Fruit fly (Drosophila melanogaster): ENCODE results near the gene Ucp4A.
"Not testable (repeated sequence)": the region's sequence is repeated elsewhere in the genome, so short reads cannot be mapped to it uniquely, and the experiment has no call there.

Gene Ucp4A

DNA sequence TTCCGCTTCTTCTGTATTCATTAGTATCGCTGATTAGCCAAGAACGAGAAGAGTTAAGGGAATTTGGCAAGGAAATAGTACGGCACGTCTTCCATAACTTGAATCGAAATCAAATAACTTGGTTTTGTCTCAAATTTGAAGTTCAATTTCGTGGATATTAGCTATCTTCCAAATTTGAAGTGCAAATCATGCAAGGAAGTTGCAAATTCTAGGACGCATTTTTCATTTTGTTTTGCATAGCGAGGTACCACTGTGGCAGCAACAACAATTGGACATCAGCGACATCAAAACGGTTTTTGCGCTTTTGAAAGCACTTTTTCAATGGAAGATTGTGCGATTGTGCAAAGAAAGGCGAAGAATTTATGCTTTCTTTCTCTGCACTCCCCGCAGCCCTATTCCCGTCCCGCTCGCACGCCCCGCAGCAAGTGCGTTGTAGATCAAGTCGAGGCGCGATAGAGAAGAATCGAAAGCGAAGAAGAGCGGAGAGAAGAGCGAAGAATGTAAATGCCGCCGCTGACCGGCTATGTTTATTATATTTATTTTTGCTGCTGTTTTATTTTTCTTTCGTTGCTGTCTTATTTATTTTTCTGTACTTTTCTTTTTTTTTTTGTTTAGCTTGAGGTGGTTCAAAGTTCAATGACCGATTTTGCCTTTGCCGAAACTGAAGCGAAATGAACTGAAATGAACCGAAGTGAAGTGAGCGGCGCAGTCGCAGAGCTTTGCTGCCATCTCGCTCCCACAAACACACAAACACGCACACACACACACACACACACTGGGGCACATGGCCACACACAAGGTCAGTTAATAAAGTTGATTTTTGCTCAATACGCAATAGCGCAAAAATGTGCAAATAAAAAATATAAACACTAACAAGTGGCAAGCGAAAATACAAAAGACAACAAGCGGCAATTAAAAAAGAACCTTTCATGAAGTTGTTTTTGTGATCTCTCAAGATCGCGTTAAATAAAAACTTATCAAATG, 36.7 kb downstream of the Ucp4A start:
- TF ChIP-seq CTCF (optimal IDR thresholded peaks at IDR 0.05) (no peak), CG8478 (optimal IDR thresholded peaks at IDR 0.05) (no peak)

DNA sequence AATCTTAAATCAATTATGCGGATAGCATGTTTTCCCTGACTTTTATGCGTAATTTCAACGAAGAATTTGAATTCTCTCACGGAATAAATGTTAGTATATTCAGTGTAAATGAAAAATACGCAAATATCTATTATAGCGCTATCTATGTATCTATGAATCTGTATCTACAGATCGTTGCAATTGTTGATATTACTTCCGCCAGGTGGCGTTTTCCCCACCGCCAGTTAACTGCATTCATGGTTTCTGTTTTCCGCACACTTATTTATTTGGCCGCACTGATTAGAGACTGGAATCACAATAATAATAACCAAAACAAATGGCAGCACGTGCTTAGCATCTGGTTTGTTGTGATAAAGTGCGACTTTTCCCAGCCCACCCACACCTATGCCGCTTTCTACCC, 38.0 kb downstream of the Ucp4A start:
- TF ChIP-seq CG8478 (optimal IDR thresholded peaks at IDR 0.05) (no peak), CTCF (optimal IDR thresholded peaks at IDR 0.05) (peak; percentile 74 to 76)

DNA sequence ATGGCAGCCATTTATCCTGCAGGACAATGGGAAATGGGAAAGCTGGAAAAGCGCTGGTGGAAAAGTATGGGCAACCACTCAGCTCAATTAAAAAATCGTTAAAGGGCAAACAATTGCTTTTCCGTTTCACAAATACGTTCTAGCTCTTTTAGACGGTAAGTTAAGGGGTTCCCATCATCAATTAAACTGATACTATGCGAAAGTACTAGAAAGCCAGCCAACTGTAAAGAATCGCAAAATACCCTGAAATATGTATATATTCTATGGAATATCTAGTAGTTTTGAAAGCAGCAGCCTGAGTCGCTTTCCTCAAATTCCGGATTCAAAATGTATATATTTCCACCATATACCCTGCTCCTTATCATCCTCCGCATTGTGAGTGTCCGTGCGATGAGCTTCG, 38.7 kb downstream of the Ucp4A start, which contains the start of gene CG12985:
Gene CG12985, plus strand, starts transcription at position 301 of the 400 bp plus-strand sequence.
- TF ChIP-seq CTCF (optimal IDR thresholded peaks at IDR 0.05) (no peak), CG8478 (optimal IDR thresholded peaks at IDR 0.05) (no peak)

DNA sequence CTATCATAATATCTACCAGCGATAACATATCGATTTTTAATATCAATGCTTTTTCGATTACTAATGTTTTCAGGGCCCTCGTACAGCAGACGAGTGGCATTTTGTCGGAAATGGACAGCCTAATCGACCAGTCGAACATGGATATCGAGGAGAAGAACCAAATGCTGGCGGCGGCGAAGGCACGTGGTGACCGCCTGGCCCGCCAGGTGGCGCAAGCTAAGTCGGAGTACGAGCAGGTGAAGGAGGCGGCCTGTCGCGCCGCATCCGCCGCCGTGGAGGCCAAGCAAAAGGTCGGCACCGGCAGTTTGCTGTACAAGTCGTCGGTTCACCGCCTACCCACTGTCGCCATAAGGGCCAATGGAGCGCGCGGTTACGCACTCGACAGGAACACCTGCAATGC, 39.8 kb downstream of the Ucp4A start:
- peak; percentile 84 to 87 for TF ChIP-seq CTCF (optimal IDR thresholded peaks at IDR 0.05)
- TF ChIP-seq CG8478 (optimal IDR thresholded peaks at IDR 0.05): no peak

DNA sequence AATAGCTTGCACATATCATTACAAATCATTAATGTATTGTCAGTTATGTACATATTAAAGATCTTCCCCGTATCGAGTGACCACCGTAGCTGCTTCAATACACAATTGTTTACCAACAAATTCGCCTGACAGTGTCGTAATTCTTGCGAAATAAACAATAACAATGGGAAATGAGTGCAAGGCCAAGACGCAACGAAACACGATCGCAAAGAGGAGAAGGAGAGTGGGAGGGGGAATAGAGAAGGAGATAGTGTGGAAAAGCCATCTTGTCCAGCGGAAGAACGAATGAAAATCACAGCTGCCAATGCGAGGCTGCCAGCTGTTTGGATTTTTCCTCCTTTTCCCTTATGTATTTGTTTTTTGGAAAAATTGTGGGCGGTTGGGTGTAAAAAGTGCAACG, 40.5 kb downstream of the Ucp4A start:
- TF ChIP-seq CG8478 (optimal IDR thresholded peaks at IDR 0.05): no peak
- peak in 1 of 2 experiments; percentile 3 for TF ChIP-seq CTCF (optimal IDR thresholded peaks at IDR 0.05)

DNA sequence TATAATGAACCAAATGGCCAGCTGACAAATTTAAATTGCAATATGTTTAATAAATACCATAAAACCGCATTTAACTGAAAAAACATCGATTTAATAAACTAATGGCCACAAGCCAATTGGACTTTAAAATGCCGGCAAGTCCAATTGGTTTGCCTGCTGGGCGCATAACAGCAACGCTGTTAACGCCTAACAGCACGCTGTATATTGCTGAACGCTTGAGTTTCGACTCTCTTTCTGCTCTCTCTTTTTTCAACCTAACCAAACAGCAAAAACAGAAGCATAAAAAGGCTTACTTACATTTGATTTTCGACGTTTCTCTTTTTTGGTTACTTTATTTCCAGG, 41.3 kb downstream of the Ucp4A start:
- no peak for TF ChIP-seq CTCF (optimal IDR thresholded peaks at IDR 0.05)
- no peak for TF ChIP-seq CG8478 (optimal IDR thresholded peaks at IDR 0.05)

DNA sequence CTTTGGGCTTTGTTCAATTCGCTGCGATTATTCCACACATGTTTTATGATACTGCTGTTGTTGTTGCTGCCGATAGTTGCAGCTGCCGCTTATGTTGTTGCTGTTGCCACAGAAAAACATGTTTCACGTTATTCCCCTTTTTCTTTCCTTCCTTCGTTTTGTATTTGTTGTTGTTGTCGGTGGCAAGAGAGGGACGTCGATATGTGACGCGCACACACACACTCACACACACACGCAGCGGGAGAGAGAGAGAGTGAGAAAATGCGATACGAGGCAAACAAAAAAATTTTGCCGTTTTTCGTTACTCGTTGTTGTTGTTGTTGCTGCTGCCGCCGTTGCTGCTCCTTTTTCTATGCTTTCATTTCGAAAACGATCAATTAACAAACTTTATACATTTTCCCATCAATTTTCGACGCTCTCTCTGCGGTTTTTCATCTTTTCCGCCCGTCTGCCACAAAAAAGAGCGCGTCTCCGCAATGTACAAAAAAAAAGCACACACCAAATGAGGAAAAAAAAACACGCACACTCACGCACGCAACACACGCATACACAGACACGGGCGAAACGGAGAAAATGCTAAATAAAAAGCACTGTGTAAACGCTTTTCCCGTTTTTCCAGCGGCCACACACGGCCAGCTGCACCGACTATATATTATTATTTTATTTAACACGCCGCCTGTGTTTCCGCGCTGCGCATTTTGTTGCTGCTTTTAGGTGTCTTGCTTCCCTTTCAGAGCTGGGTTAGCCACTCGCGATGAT, 41.9 kb downstream of the Ucp4A start:
- TF ChIP-seq CTCF (optimal IDR thresholded peaks at IDR 0.05): no peak
- no peak for TF ChIP-seq CG8478 (optimal IDR thresholded peaks at IDR 0.05)

DNA sequence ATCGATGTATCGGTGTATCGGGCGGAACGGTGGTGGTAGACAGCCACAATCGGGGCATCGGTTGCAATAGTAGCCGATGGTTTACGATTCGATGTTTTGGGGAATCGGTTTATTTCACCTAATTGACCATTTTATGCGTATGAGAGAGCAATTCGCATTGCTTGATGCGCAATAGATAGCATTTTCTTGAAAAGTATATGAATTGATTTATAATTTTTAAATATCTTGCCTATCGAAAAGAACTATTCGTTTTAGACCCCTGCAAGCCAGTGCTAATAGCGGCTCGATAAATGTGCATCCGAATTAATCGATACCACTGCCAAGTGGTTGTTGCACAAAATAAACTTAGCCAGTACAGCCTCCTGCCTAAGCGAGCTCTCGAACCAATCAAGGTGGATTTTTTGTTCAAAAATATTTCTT, 42.5 kb downstream of the Ucp4A start, which contains the start of gene mnb:
Gene mnb, minus strand, starts transcription at position 15 of the 420 bp plus-strand sequence.
- TF ChIP-seq CTCF (optimal IDR thresholded peaks at IDR 0.05) (peak; percentile 24 to 58), CG8478 (optimal IDR thresholded peaks at IDR 0.05) (no peak)

DNA sequence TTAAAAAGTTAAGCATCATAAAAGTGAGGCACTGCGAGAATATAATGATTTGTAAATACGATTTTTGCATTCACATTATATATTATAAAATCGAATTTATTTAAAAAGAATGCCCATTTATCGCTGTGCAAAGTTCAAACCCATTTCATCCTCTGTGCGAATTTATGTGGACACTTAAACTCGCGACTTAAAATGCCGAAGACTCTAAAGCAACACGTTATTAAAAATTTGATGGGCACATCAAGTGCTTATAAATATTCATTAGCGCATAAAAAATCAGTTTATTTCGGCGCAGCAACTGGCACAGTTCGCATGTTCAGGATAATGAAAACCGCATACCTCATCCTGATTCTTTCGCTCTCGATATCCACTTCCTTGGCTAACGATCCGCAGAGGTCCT, 43.1 kb downstream of the Ucp4A start, which contains the start of gene CG6788:
Gene CG6788, plus strand, starts transcription at position 301 of the 400 bp plus-strand sequence.
- TF ChIP-seq CTCF (optimal IDR thresholded peaks at IDR 0.05) (no peak), CG8478 (optimal IDR thresholded peaks at IDR 0.05) (no peak)

DNA sequence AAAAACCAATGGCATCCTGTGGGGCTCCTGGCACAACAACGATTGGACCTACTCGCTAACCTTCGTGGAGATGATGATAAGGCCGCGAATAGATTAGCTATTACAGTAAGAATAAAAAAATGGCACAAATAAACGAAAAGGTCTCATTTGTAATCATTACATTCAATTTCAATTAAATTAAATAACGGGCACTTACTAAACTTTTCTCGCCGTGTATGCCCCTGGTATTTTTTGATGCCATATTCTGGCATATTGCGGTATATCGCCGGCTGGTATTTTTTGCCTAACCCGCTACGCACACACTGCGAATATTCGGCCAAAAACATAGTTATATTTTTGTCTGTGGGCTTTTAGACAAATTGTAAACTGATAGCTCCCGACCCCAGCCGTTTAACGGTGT, 44.5 kb downstream of the Ucp4A start, which contains the start of gene Gss1:
Gene Gss1, plus strand, starts transcription at position 301 of the 400 bp plus-strand sequence.
- TF ChIP-seq CG8478, CTCF (optimal IDR thresholded peaks at IDR 0.05): not testable (repeated sequence)

Measured in S2 (cell line).